Fruit fly (Drosophila melanogaster): ENCODE data around the gene CG8774.

CG8774 gene

DNA sequence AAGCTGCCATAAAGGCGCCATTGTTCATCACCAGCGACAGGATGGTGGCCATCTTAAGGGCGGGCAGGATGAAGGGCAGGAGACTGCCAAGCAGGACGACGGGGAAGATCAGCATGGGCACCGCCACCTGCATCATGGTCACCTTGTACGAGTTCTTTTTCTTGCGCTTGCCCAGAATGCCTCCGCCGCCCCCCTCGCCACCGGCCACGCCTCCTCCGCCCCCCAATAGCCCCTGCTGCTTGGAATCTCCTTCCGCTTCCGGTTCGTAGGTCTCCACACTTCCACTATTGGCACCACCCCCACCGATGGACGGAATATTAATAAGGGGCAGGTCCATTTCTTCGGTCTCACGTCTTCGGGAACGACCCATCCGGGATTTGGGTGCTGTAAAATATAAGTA is 13.5 kb upstream of the CG8774 start:
- TF ChIP-seq CG8119 (GFP tag; IDR thresholded peaks at IDR 0.05) (no peak), CG32006 (GFP tag; optimal IDR thresholded peaks at IDR 0.05) (no peak), Met (GFP tag; optimal IDR thresholded peaks at IDR 0.05) (no peak), CG16779 (tag; optimal IDR thresholded peaks at IDR 0.05) (no peak), Lpt (GFP tag; optimal IDR thresholded peaks at IDR 0.05) (no peak), CG11902 (GFP tag; optimal IDR thresholded peaks at IDR 0.05) (no peak), achi (GFP tag; optimal IDR thresholded peaks at IDR 0.05) (no peak), CG31627 (GFP tag; optimal IDR thresholded peaks at IDR 0.05) (no peak), vri (GFP tag; optimal IDR thresholded peaks at IDR 0.05) (no peak), pdm3 (GFP tag; optimal IDR thresholded peaks at IDR 0.05) (no peak), OdsH (GFP tag; optimal IDR thresholded peaks at IDR 0.05) (no peak), Smox (GFP tag; optimal IDR thresholded peaks at IDR 0.05) (no peak), Gug (GFP tag; IDR thresholded peaks at IDR 0.05) (no peak), CG6792 (GFP tag; optimal IDR thresholded peaks at IDR 0.05) (no peak), lz (GFP tag; optimal IDR thresholded peaks at IDR 0.05) (no peak), CG3919 (GFP tag; optimal IDR thresholded peaks at IDR 0.05) (no peak), esn (GFP tag; optimal IDR thresholded peaks at IDR 0.05) (no peak), CG15336 (GFP tag; IDR thresholded peaks at IDR 0.05) (no peak), CG7368 (GFP tag; optimal IDR thresholded peaks at IDR 0.05) (no peak)

DNA sequence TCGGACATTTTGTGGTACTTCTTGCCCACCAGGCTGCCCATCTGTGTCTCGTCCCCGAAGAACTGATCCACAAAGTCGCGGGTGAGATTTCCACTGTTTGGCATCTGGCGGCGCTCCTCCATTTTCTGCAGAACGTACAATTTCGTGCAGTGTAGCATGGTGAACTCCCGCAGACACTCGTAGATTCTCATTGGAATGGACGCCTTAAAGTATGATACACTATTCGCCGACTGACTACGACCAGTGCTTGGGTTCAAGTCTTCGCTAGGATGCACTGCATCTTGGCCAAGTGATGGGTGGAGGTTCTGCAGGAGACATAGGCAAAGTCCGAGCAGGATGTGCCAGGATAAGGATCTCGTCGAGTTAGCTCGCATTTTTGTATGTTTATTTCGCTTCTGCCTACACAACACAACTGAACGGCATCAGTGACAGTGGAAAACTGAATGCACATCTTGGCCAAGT is 12.4 kb upstream of the CG8774 start, which contains the start of gene CG15888:
TSS of gene CG15888 (minus strand) at position 412 of the 462 bp plus-strand sequence.
- no peak for TF ChIP-seq salr (GFP tag; optimal IDR thresholded peaks at IDR 0.05)
- no peak for TF ChIP-seq CG10669 (GFP tag; optimal IDR thresholded peaks at IDR 0.05)
- TF ChIP-seq topi (GFP tag; optimal IDR thresholded peaks at IDR 0.05): no peak
- no peak for TF ChIP-seq Lpt (GFP tag; optimal IDR thresholded peaks at IDR 0.05)
- no peak for TF ChIP-seq CG32006 (GFP tag; optimal IDR thresholded peaks at IDR 0.05)
- TF ChIP-seq CG6792 (GFP tag; optimal IDR thresholded peaks at IDR 0.05): no peak
- no peak for TF ChIP-seq Hr4 (GFP tag; optimal IDR thresholded peaks at IDR 0.05)
- no peak for TF ChIP-seq CG9139 (GFP tag; optimal IDR thresholded peaks at IDR 0.05)
- no peak for TF ChIP-seq fd85E (GFP tag; optimal IDR thresholded peaks at IDR 0.05)

DNA sequence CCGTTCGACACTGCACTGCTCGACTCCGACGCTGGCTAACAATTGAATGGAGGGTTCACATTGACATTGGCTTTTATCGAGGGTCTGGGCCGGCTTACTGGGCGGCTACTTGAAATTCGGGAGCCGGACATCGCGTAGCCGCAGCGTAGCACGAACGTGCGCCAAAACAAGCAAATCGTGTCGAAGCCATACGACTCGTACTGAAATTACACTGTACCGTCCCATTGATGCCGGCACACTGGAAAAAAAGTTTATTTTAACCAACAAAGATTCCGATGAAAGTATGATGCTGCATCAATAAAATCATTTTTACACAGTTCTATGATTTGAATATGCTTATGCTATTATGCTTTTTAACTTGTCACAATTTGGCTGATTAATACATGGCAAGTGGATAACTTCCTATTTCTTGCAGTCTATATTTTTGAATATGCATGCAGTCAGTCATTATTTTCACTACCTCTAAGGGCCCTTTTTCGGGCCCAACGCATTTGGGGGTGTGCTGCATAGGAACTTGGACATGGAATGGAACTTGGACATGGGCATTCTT is 9.7 kb upstream of the CG8774 start, which contains the start of gene apn:
TSS of gene apn (minus strand) at position 51 of the 550 bp plus-strand sequence.
- no peak for TF ChIP-seq CG9139 (GFP tag; optimal IDR thresholded peaks at IDR 0.05)
- TF ChIP-seq eg (GFP tag; IDR thresholded peaks at IDR 0.05): peak; percentile 60; the same call in 2 of the 3 replicates
- TF ChIP-seq CG8319 (GFP tag; optimal IDR thresholded peaks at IDR 0.05): no peak
- TF ChIP-seq CG32006 (GFP tag; optimal IDR thresholded peaks at IDR 0.05): peak; percentile 40
- peak; percentile 33; the same call in 1 of the 2 replicates for TF ChIP-seq CG15336 (GFP tag; IDR thresholded peaks at IDR 0.05)

DNA sequence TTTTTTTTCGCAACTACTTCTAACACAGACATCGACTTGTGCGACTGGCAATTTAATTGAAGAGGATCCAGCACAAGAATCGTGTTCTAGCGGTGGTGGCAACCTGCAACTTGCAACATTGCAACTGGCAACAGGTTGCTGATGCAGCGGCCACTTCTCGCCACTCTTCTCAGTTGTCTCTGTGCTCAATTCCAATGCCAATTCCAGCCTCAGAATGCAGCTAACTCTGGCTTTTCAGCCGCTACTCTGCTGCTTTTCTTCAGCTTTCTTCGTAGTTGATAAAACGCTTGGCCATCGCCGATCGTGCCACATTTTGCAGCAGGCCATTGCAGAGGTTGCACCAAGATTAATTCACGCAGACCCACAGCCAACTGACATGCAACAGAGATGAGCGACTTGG is 8.2 kb upstream of the CG8774 start, which contains the start of gene Osi22:
TSS of gene Osi22 (plus strand) at position 301 of the 400 bp plus-strand sequence.
- no peak for TF ChIP-seq Eip75B (GFP tag; optimal IDR thresholded peaks at IDR 0.05)
- no peak for TF ChIP-seq pdm3 (GFP tag; optimal IDR thresholded peaks at IDR 0.05)
- TF ChIP-seq CG4318 (GFP tag; optimal IDR thresholded peaks at IDR 0.05): no peak
- TF ChIP-seq Ets96B (tag; optimal IDR thresholded peaks at IDR 0.05): no peak
- no peak for TF ChIP-seq CG32006 (GFP tag; optimal IDR thresholded peaks at IDR 0.05)
- TF ChIP-seq topi (GFP tag; optimal IDR thresholded peaks at IDR 0.05): no peak
- no peak for TF ChIP-seq salr (GFP tag; optimal IDR thresholded peaks at IDR 0.05)
- no peak for TF ChIP-seq svp (GFP tag)
- no peak for TF ChIP-seq CG3032 (tag; optimal IDR thresholded peaks at IDR 0.05)
- no peak for TF ChIP-seq Eip93F (GFP tag; optimal IDR thresholded peaks at IDR 0.05)

DNA sequence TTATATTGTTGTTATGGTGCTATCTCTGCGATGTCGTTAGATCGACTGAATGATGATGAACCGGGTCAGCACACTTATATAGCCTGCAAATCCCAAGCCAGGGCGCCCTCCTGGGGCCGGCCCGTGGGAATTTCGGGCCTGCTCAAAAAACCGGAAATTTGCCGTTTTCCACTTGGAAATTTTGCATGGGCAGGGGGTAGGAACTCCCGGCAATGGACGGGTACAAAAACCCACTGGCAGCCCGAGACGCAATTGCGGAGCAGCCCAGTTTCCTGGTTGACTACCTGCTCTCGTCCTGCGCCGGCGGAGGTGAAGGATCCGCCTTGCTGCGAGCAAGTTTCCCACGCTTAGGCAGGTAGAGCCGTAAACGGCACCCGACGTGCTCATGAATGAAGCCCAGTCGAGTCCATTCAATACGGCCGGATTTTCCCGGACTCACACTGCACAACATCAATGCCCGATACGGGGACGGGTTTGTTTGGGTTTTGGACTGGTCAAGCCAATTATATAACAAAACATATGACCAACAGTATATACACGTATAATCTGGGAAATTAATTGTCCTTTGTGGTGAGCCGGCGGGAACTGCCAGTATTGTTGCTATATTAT is 5.3 kb upstream of the CG8774 start, which contains the start of gene wntD:
TSS of gene wntD (minus strand) at position 51 of the 609 bp plus-strand sequence.
- TF ChIP-seq fkh (GFP tag; optimal IDR thresholded peaks at IDR 0.05) (no peak), Lpt (GFP tag; optimal IDR thresholded peaks at IDR 0.05) (no peak), CG3919 (GFP tag; optimal IDR thresholded peaks at IDR 0.05) (no peak), Hr39 (GFP tag; optimal IDR thresholded peaks at IDR 0.05) (no peak), CG3032 (tag; optimal IDR thresholded peaks at IDR 0.05) (no peak), CG8632 (GFP tag; optimal IDR thresholded peaks at IDR 0.05) (no peak), CG31627 (GFP tag; optimal IDR thresholded peaks at IDR 0.05) (no peak), CG16779 (tag; optimal IDR thresholded peaks at IDR 0.05) (no peak), esn (GFP tag; optimal IDR thresholded peaks at IDR 0.05) (no peak), fd59A (GFP tag; optimal IDR thresholded peaks at IDR 0.05) (no peak), Eip78C (GFP tag) (no peak), vri (GFP tag; optimal IDR thresholded peaks at IDR 0.05) (no peak), lz (GFP tag; optimal IDR thresholded peaks at IDR 0.05) (no peak), Hr4 (GFP tag; optimal IDR thresholded peaks at IDR 0.05) (no peak), eg (GFP tag; IDR thresholded peaks at IDR 0.05) (no peak), topi (GFP tag; optimal IDR thresholded peaks at IDR 0.05) (no peak), Ets96B (tag; optimal IDR thresholded peaks at IDR 0.05) (no peak), Smox (GFP tag; optimal IDR thresholded peaks at IDR 0.05) (no peak), cyc (GFP tag; optimal IDR thresholded peaks at IDR 0.05) (no peak), dac (GFP tag; optimal IDR thresholded peaks at IDR 0.05) (no peak)
